Worm (Caenorhabditis elegans) whole organism, late embryonic: ENCODE measurements around the gene aak-2.

Source experiments
- C38D4.7 ChIP-seq: fragments of 200-800 bp; sonication (Bioruptor generic); optimal IDR thresholded peaks from 2 replicates; lab custom pipeline; 2018; ENCODE audit warnings: mild to moderate bottlenecking, missing genetic modification characterization, moderate library complexity, missing compliant biosample characterization
- F13H6.1 ChIP-seq: sonication (generic microtip); optimal IDR thresholded peaks from 2 replicates; lab custom pipeline; 2016; ENCODE audit warnings: missing genetic modification characterization, missing compliant biosample characterization
- K02D7.2 ChIP-seq: sonication (generic microtip); optimal IDR thresholded peaks from 2 replicates; lab custom pipeline; 2017; ENCODE audit warnings: mild to moderate bottlenecking, missing genetic modification characterization, missing compliant biosample characterization
- ahr-1 ChIP-seq: sonication (generic microtip); optimal IDR thresholded peaks from 2 replicates; lab custom pipeline; 2016; ENCODE audit warnings: missing genetic modification characterization, missing compliant biosample characterization
- ama-1 ChIP-seq: fragments of 150-350 bp; optimal IDR thresholded peaks from 2 replicates; lab custom pipeline; 2014
- ceh-14 ChIP-seq: sonication (generic microtip); optimal IDR thresholded peaks from 2 replicates; lab custom pipeline; 2016; ENCODE audit warnings: missing genotype, missing genetic modification characterization, missing compliant biosample characterization
- ceh-18 ChIP-seq: sonication (generic microtip); optimal IDR thresholded peaks from 2 replicates; lab custom pipeline; 2016; ENCODE audit warnings: missing genetic modification characterization, missing compliant biosample characterization
- ceh-19 ChIP-seq: fragments of 200-800 bp; sonication (Bioruptor generic); optimal IDR thresholded peaks from 2 replicates; lab custom pipeline; 2018; ENCODE audit warnings: mild to moderate bottlenecking, missing genetic modification characterization, missing compliant biosample characterization
- ceh-22 ChIP-seq: sonication (generic microtip); optimal IDR thresholded peaks from 2 replicates; lab custom pipeline; 2017; ENCODE audit warnings: missing biosample characterization, missing genetic modification characterization
- ceh-24 ChIP-seq: sonication (generic microtip); optimal IDR thresholded peaks from 2 replicates; lab custom pipeline; 2016; ENCODE audit warnings: mild to moderate bottlenecking, missing genetic modification characterization, missing compliant biosample characterization
- ceh-30 ChIP-seq: fragments of 150-350 bp; optimal IDR thresholded peaks from 2 replicates; lab custom pipeline; 2014; ENCODE audit warnings: missing biosample characterization, missing genetic modification characterization
- ceh-31 ChIP-seq: sonication (generic microtip); optimal IDR thresholded peaks from 2 replicates; lab custom pipeline; 2016; ENCODE audit warnings: missing genetic modification characterization, missing compliant biosample characterization
- ceh-45 ChIP-seq: fragments of 200-800 bp; sonication (Bioruptor generic); IDR thresholded peaks from 2 replicates; pipeline ENCODE4 v1.3.6; 2022; ENCODE audit warnings: missing genetic modification reagents, missing genetic modification characterization, missing compliant biosample characterization
- ceh-6 ChIP-seq: fragments of 200-800 bp; sonication (Bioruptor generic); optimal IDR thresholded peaks from 2 replicates; lab custom pipeline; 2018; ENCODE audit warnings: mild to moderate bottlenecking, missing genetic modification characterization, missing compliant biosample characterization
- dmd-4 ChIP-seq: sonication (generic microtip); optimal IDR thresholded peaks from 2 replicates; lab custom pipeline; 2016; ENCODE audit warnings: borderline replicate concordance, missing genetic modification characterization, missing compliant biosample characterization
- dve-1 ChIP-seq: sonication (generic microtip); optimal IDR thresholded peaks from 2 replicates; lab custom pipeline; 2017; ENCODE audit warnings: antibody characterized with exemption, mild to moderate bottlenecking, missing genetic modification characterization, missing compliant biosample characterization
- elt-4 ChIP-seq: sonication (generic microtip); optimal IDR thresholded peaks from 2 replicates; lab custom pipeline; 2016; ENCODE audit warnings: missing genetic modification characterization, missing compliant biosample characterization
- eyg-1 ChIP-seq: sonication (generic microtip); optimal IDR thresholded peaks from 2 replicates; lab custom pipeline; 2016; ENCODE audit warnings: missing genotype, missing genetic modification characterization, missing compliant biosample characterization
- hlh-13 ChIP-seq: fragments of 200-800 bp; sonication (Bioruptor generic); optimal IDR thresholded peaks from 2 replicates; lab custom pipeline; 2018; ENCODE audit warnings: mild to moderate bottlenecking, missing genetic modification characterization, missing compliant biosample characterization
- hlh-15 ChIP-seq: sonication (generic microtip); optimal IDR thresholded peaks from 2 replicates; lab custom pipeline; 2016; ENCODE audit warnings: missing genetic modification characterization, missing compliant biosample characterization
- hlh-6 ChIP-seq: sonication (generic microtip); optimal IDR thresholded peaks from 2 replicates; lab custom pipeline; 2016; ENCODE audit warnings: missing genotype, missing genetic modification characterization, missing compliant biosample characterization
- madf-2 ChIP-seq: sonication (generic microtip); optimal IDR thresholded peaks from 2 replicates; lab custom pipeline; 2017; ENCODE audit warnings: missing genetic modification characterization, missing compliant biosample characterization
- mec-3 ChIP-seq: sonication (generic microtip); optimal IDR thresholded peaks from 2 replicates; lab custom pipeline; 2016; ENCODE audit warnings: borderline replicate concordance, missing genetic modification characterization, missing compliant biosample characterization
- nfya-1 ChIP-seq: sonication (generic microtip); optimal IDR thresholded peaks from 2 replicates; lab custom pipeline; 2017; ENCODE audit warnings: missing genetic modification characterization, mild to moderate bottlenecking, missing compliant biosample characterization, antibody characterized with exemption, moderate library complexity
- nhr-232 ChIP-seq: sonication (generic microtip); optimal IDR thresholded peaks from 2 replicates; lab custom pipeline; 2016; ENCODE audit warnings: missing genetic modification characterization, missing compliant biosample characterization
- pag-3 ChIP-seq: sonication (generic microtip); optimal IDR thresholded peaks from 2 replicates; lab custom pipeline; 2016; ENCODE audit warnings: missing compliant biosample characterization, missing genetic modification characterization, borderline replicate concordance
- pat-9 ChIP-seq: fragments of 200-800 bp; sonication (Bioruptor generic); optimal IDR thresholded peaks from 2 replicates; lab custom pipeline; 2018; ENCODE audit warnings: mild to moderate bottlenecking, missing genetic modification characterization, moderate library complexity, missing compliant biosample characterization
- pha-2 ChIP-seq: sonication (generic microtip); optimal IDR thresholded peaks from 2 replicates; lab custom pipeline; 2017; ENCODE audit warnings: mild to moderate bottlenecking, missing genetic modification characterization, missing compliant biosample characterization
- pha-4 ChIP-seq: fragments of 150-350 bp; optimal IDR thresholded peaks from 2 replicates; lab custom pipeline; 2018; ENCODE audit warnings: missing biosample characterization, missing genetic modification reagents, missing genetic modification characterization
- pqm-1 ChIP-seq: sonication (generic microtip); optimal IDR thresholded peaks from 2 replicates; lab custom pipeline; 2016; ENCODE audit warnings: missing genetic modification characterization, missing compliant biosample characterization
- pros-1 ChIP-seq: fragments of 150-350 bp; optimal IDR thresholded peaks from 2 replicates; lab custom pipeline; 2014; ENCODE audit warnings: missing biosample characterization, missing genetic modification reagents, missing genetic modification characterization
- sdc-2 ChIP-seq: sonication (generic microtip); optimal IDR thresholded peaks from 2 replicates; lab custom pipeline; 2016; ENCODE audit warnings: missing genotype, missing genetic modification characterization, missing compliant biosample characterization
- sox-2 ChIP-seq: fragments of 200-800 bp; sonication (Bioruptor generic); IDR thresholded peaks from 2 replicates; pipeline ENCODE4 v1.3.6; 2022; ENCODE audit warnings: missing genetic modification reagents, missing genetic modification characterization, missing compliant biosample characterization
- syd-9 ChIP-seq: sonication (generic microtip); optimal IDR thresholded peaks from 2 replicates; lab custom pipeline; 2016; ENCODE audit warnings: mild to moderate bottlenecking, missing genetic modification characterization, moderate library complexity, missing compliant biosample characterization
- tbx-2 ChIP-seq: sonication (generic microtip); optimal IDR thresholded peaks from 2 replicates; lab custom pipeline; 2016; ENCODE audit warnings: missing genetic modification characterization, missing compliant biosample characterization
- tbx-7 ChIP-seq: sonication (generic microtip); optimal IDR thresholded peaks from 2 replicates; lab custom pipeline; 2016; ENCODE audit warnings: missing genotype, missing genetic modification characterization, missing compliant biosample characterization
- ztf-16 ChIP-seq: sonication (generic microtip); optimal IDR thresholded peaks from 2 replicates; lab custom pipeline; 2017; ENCODE audit warnings: missing genetic modification characterization, missing compliant biosample characterization

Gene aak-2

ce11 chrX:16784038-16784437 lies 11.8 kb upstream of the aak-2 start:
- TF ChIP-seq C38D4.7 (GFP tag; lab: Kevin White, UChicago) (no peak), madf-2 (tag; lab: Kevin White, UChicago) (no peak), pag-3 (tag; lab: Kevin White, UChicago) (no peak), sox-2 (GFP tag; lab: Robert Waterston, UW) (no peak), pqm-1 (tag; lab: Kevin White, UChicago) (no peak), syd-9 (tag; lab: Kevin White, UChicago) (no peak), nhr-232 (no peak), ceh-6 (no peak), ceh-14 (no peak), ceh-19 (GFP tag; lab: Kevin White, UChicago) (no peak), ceh-45 (no peak), ama-1 (lab: Kevin White, UChicago) (no peak), pros-1 (tag; lab: Kevin White, UChicago) (no peak), sdc-2 (tag; lab: Kevin White, UChicago) (no peak), F13H6.1 (tag; lab: Kevin White, UChicago) (no peak), ceh-22 (no peak), ahr-1 (tag; lab: Kevin White, UChicago) (no peak)

- TF ChIP-seq pat-9 (tag; lab: Kevin White, UChicago) (no peak), tbx-2 (tag; lab: Kevin White, UChicago) (no peak), ceh-18 (no peak)
- TF ChIP-seq, all 69 proteins: peak for 0
Measured at ce11 chrX:16786021-16786488, 9.8 kb upstream of the aak-2 start, which contains the start of gene T01C8.2. T01C8.2 (plus strand) TSS chrX:16786438.

ce11 chrX:16787152-16787551 lies 8.7 kb upstream of the aak-2 start:
- TF ChIP-seq elt-4 (tag; lab: Kevin White, UChicago) = no peak
- TF ChIP-seq sox-2 (GFP tag; lab: Robert Waterston, UW) = no peak
- TF ChIP-seq ceh-31 (tag; lab: Kevin White, UChicago) = no peak
- TF ChIP-seq ceh-30 (tag; lab: Kevin White, UChicago) = no peak
- no peak for TF ChIP-seq dve-1 (tag; lab: Kevin White, UChicago)
- TF ChIP-seq ceh-6 = no peak
- TF ChIP-seq tbx-7 (tag; lab: Kevin White, UChicago) = no peak
- no peak for TF ChIP-seq ceh-24 (tag; lab: Kevin White, UChicago)
- no peak for TF ChIP-seq ceh-19 (GFP tag; lab: Kevin White, UChicago)
- TF ChIP-seq hlh-13 (GFP tag; lab: Kevin White, UChicago) = no peak
- no peak for TF ChIP-seq K02D7.2 (tag; lab: Kevin White, UChicago)
- TF ChIP-seq ahr-1 (tag; lab: Kevin White, UChicago) = no peak
- no peak for TF ChIP-seq pha-2
- TF ChIP-seq pha-4 (tag; lab: Kevin White, UChicago) = no peak

- TF ChIP-seq pag-3 (tag; lab: Kevin White, UChicago) (no peak), nfya-1 (tag; lab: Kevin White, UChicago) (no peak), K02D7.2 (tag; lab: Kevin White, UChicago) (no peak), hlh-6 (tag; lab: Kevin White, UChicago) (no peak), elt-4 (tag; lab: Kevin White, UChicago) (no peak), mec-3 (tag; lab: Kevin White, UChicago) (no peak)
Measured at ce11 chrX:16792700-16793176, 3.1 kb upstream of the aak-2 start, which contains the start of gene got-1.2. got-1.2 (minus strand) TSS chrX:16793126.

ce11 chrX:16793470-16793869 lies 2.4 kb upstream of the aak-2 start:
- TF ChIP-seq mec-3 (tag; lab: Kevin White, UChicago) = no peak
- TF ChIP-seq pqm-1 (tag; lab: Kevin White, UChicago) = no peak
- TF ChIP-seq eyg-1 = no peak
- TF ChIP-seq sox-2 (GFP tag; lab: Robert Waterston, UW) = no peak
- TF ChIP-seq ceh-6 = no peak
- no peak for TF ChIP-seq pha-2
- no peak for TF ChIP-seq hlh-15
- TF ChIP-seq dmd-4 (tag; lab: Kevin White, UChicago) = no peak
- TF ChIP-seq C38D4.7 (GFP tag; lab: Kevin White, UChicago) = no peak
- no peak for TF ChIP-seq ztf-16 (tag; lab: Kevin White, UChicago)
- TF ChIP-seq ceh-45 = no peak
